Fruit fly (Drosophila melanogaster) whole organism, pupa: ENCODE measurements around the gene Trf2.

Experiments used
- CG10348 ChIP-seq: fragments of 200-800 bp; sonication (Bioruptor generic); IDR thresholded peaks from 2 replicates; pipeline ENCODE4 v1.3.6; 2022; ENCODE audit warnings: missing biosample characterization, missing genetic modification characterization
- CG12605 ChIP-seq: fragments of 200-800 bp; sonication (Bioruptor generic); IDR thresholded peaks from 2 replicates; pipeline ENCODE4 v1.3.6; 2022; ENCODE audit warnings: missing biosample characterization, missing genetic modification characterization
- CG13204 ChIP-seq: fragments of 200-800 bp; sonication (Bioruptor generic); optimal IDR thresholded peaks from 2 replicates; lab custom pipeline; 2018; ENCODE audit warnings: missing biosample characterization, mild to moderate bottlenecking, missing genetic modification characterization, moderate library complexity
- CG14655 ChIP-seq: fragments of 200-800 bp; sonication (Bioruptor generic); optimal IDR thresholded peaks from 3 replicates; lab custom pipeline; 2017; ENCODE audit warnings: mild to moderate bottlenecking, missing biosample characterization, missing genetic modification reagents, missing genetic modification characterization
- CG15710 ChIP-seq: fragments of 200-800 bp; sonication (Bioruptor generic); optimal IDR thresholded peaks from 2 replicates; lab custom pipeline; 2018; ENCODE audit warnings: missing biosample characterization, mild to moderate bottlenecking, missing genetic modification characterization, moderate library complexity
- CG17806 ChIP-seq: fragments of 200-800 bp; sonication (Bioruptor generic); optimal IDR thresholded peaks from 2 replicates; lab custom pipeline; 2018; ENCODE audit warnings: missing biosample characterization, mild to moderate bottlenecking, missing genetic modification characterization, moderate library complexity
- CG32121 ChIP-seq: fragments of 200-800 bp; sonication (Bioruptor generic); IDR thresholded peaks from 2 replicates; pipeline ENCODE4 v1.3.6; 2022; ENCODE audit warnings: missing biosample characterization, missing genetic modification characterization
- CG34367 ChIP-seq: fragments of 200-800 bp; sonication (Bioruptor generic); optimal IDR thresholded peaks from 2 replicates; lab custom pipeline; 2018; ENCODE audit warnings: missing biosample characterization, mild to moderate bottlenecking, missing genetic modification characterization
- CG4496 ChIP-seq: fragments of 200-800 bp; sonication (Bioruptor generic); IDR thresholded peaks from 3 replicates; pipeline ENCODE4 v1.3.6; 2022; ENCODE audit warnings: missing biosample characterization, missing genetic modification characterization
- CG8159 ChIP-seq: fragments of 200-800 bp; sonication (Bioruptor generic); optimal IDR thresholded peaks from 3 replicates; lab custom pipeline; 2018; ENCODE audit warnings: missing biosample characterization, mild to moderate bottlenecking, missing genetic modification characterization, moderate library complexity
- CG8301 ChIP-seq: fragments of 200-800 bp; sonication (Bioruptor generic); optimal IDR thresholded peaks from 2 replicates; lab custom pipeline; 2018; ENCODE audit warnings: missing biosample characterization, mild to moderate bottlenecking, missing genetic modification characterization
- CG9948 ChIP-seq: fragments of 200-800 bp; sonication (Bioruptor generic); optimal IDR thresholded peaks from 2 replicates; lab custom pipeline; 2018; ENCODE audit warnings: missing biosample characterization, mild to moderate bottlenecking, missing genetic modification characterization, moderate library complexity
- D1 ChIP-seq: fragments of 200-800 bp; sonication (Bioruptor generic); optimal IDR thresholded peaks from 2 replicates; lab custom pipeline; 2018; ENCODE audit warnings: missing biosample characterization, mild to moderate bottlenecking, missing genetic modification characterization, moderate library complexity
- EcR ChIP-seq: fragments of 200-800 bp; sonication (Bioruptor generic); optimal IDR thresholded peaks from 3 replicates; lab custom pipeline; 2019; ENCODE audit warnings: missing biosample characterization, missing genetic modification characterization, mild to moderate bottlenecking, moderate library complexity, missing genetic modification reagents
- Ets98B ChIP-seq: fragments of 200-800 bp; sonication (Bioruptor generic); IDR thresholded peaks from 2 replicates; pipeline ENCODE4 v1.3.6; 2022; ENCODE audit warnings: missing biosample characterization, missing genetic modification characterization
- Pif1A ChIP-seq: fragments of 200-800 bp; sonication (Bioruptor generic); optimal IDR thresholded peaks from 3 replicates; lab custom pipeline; 2016; ENCODE audit warnings: missing biosample characterization, missing genetic modification characterization
- Pif1B ChIP-seq: fragments of 200-800 bp; sonication (Bioruptor generic); optimal IDR thresholded peaks from 3 replicates; lab custom pipeline; 2016; ENCODE audit warnings: missing biosample characterization, missing genetic modification characterization
- Snoo ChIP-seq: fragments of 200-800 bp; sonication (Bioruptor generic); optimal IDR thresholded peaks from 3 replicates; lab custom pipeline; 2017; ENCODE audit warnings: missing biosample characterization, mild to moderate bottlenecking, missing genetic modification characterization, inconsistent platforms
- fd96Ca ChIP-seq: fragments of 200-800 bp; sonication (Bioruptor generic); IDR thresholded peaks from 3 replicates; pipeline ENCODE4 v1.3.6; 2022; ENCODE audit warnings: missing biosample characterization, missing genetic modification characterization
- gl ChIP-seq: fragments of 200-800 bp; sonication (Bioruptor generic); optimal IDR thresholded peaks from 2 replicates; lab custom pipeline; 2018; ENCODE audit warnings: missing biosample characterization, mild to moderate bottlenecking, missing genetic modification characterization
- rn ChIP-seq: fragments of 200-800 bp; sonication (Bioruptor generic); IDR thresholded peaks from 2 replicates; pipeline ENCODE4 v1.3.6; 2022; ENCODE audit warnings: missing biosample characterization, missing genetic modification characterization

The Trf2 gene

DNA sequence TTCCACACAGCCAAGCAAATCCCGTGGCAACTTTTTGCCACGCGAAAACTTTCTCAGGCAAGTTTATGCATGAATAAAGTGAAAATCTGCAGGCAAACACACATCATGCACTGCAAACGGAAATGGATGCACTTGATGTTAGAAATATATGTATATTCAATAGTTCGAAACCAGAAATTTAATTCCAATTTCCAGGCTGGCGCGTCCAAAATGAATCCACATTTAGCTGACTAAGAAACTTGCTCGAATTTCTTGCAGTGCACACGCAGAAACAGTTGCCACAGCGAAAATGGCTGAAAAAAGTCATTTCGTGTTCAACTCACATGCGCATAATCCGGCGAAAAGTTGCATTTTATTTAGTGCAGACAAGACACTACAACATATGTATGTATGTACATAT, 12.5 kb upstream of the Trf2 start:
- no peak for TF ChIP-seq CG12605
- peak; percentile 16; the same call in 1 of the 2 replicates for TF ChIP-seq CG10348 (GFP tag; lab: Robert Waterston, UW)
- TF ChIP-seq Pif1B (GFP tag; lab: Kevin White, UChicago): peak; percentile 8
- TF ChIP-seq rn (GFP tag; lab: Robert Waterston, UW): 0 out of 2 replicates have a peak, but pooled peaks have one; percentile 40
- peak; percentile 24 for TF ChIP-seq CG8301 (tag; lab: Kevin White, UChicago)
- TF ChIP-seq CG17806 (tag; lab: Kevin White, UChicago): peak; percentile 0
- no peak for TF ChIP-seq CG15710
- TF ChIP-seq CG4496 (GFP tag; lab: Robert Waterston, UW): peak; percentile 76; the same call in 2 of the 3 replicates
- peak; percentile 23 for TF ChIP-seq Pif1A (GFP tag; lab: Kevin White, UChicago)
- no peak for TF ChIP-seq EcR (GFP tag; lab: Kevin White, UChicago)
- TF ChIP-seq gl (tag; lab: Kevin White, UChicago): no peak
- TF ChIP-seq CG8159: peak; percentile 2
- TF ChIP-seq Snoo (tag; lab: Kevin White, UChicago): no peak
- no peak for TF ChIP-seq CG13204 (GFP tag; lab: Kevin White, UChicago)
- peak; percentile 33 for TF ChIP-seq CG14655 (GFP tag; lab: Kevin White, UChicago)
- TF ChIP-seq fd96Ca (GFP tag; lab: Robert Waterston, UW): peak; percentile 83
- peak; percentile 69 for TF ChIP-seq CG32121 (GFP tag; lab: Robert Waterston, UW)
- peak; percentile 75 for TF ChIP-seq Ets98B (GFP tag; lab: Robert Waterston, UW)

DNA sequence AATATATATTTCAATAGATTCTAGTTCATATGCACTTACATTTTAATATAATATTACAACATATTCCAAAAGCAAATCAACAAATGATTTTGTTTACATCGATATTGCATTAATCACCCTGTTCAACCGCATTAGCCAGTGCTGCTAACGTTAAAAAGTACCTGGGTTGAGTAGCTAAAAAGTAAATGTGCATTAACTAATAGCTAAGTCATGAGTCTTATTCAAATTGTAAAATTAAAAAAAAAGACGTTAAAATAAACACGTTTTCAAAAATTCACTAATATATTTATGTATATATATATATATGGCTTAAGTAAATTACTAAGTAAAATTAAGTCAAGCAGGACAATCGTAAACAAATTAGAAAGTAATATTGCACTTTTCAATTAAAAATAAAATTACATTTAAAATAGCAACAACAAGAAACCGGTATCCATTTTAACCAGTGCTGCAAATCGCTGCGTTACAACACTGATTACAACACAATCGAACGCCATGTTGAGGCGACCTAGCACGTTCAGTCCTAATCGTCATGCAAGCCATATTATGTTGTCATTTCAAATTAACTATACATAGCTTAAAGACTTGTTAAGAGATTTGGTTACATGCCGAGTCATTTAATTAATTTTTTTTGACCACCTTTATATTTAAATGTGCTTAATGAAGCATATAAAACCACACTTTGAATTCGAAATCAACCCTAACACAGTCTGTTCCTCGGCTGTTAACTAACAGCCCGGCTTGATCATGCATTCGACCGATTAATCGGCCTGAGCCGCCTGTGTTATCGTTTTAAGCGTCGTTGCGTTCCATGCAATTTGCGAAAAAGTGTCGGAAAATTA, 10.7 kb upstream of the Trf2 start, which contains the start of gene CG10555:
TSS of gene CG10555 (plus strand) at position 764 of the 842 bp plus-strand sequence.
- TF ChIP-seq fd96Ca (GFP tag; lab: Robert Waterston, UW) (peak; percentile 96), CG8301 (tag; lab: Kevin White, UChicago) (peak; percentile 62), CG15710 (peak; percentile 78), CG32121 (GFP tag; lab: Robert Waterston, UW) (peak; percentile 79), CG8159 (peak; percentile 69), CG4496 (GFP tag; lab: Robert Waterston, UW) (peak; percentile 85), EcR (GFP tag; lab: Kevin White, UChicago) (no peak), rn (GFP tag; lab: Robert Waterston, UW) (peak; percentile 37; the same call in 1 of the 2 replicates), CG12605 (no peak), CG9948 (tag; lab: Kevin White, UChicago) (peak; percentile 45), Ets98B (GFP tag; lab: Robert Waterston, UW) (peak; percentile 72), D1 (tag; lab: Kevin White, UChicago) (no peak), CG17806 (tag; lab: Kevin White, UChicago) (peak; percentile 53), CG34367 (tag; lab: Kevin White, UChicago) (peak; percentile 63), gl (tag; lab: Kevin White, UChicago) (no peak), CG10348 (GFP tag; lab: Robert Waterston, UW) (0 out of 2 replicates have a peak, but pooled peaks have one; percentile 42), CG13204 (GFP tag; lab: Kevin White, UChicago) (no peak), Snoo (tag; lab: Kevin White, UChicago) (peak; percentile 34), CG14655 (GFP tag; lab: Kevin White, UChicago) (peak; percentile 69), Pif1B (GFP tag; lab: Kevin White, UChicago) (peak; percentile 14), Pif1A (GFP tag; lab: Kevin White, UChicago) (peak; percentile 50)

dm6 chrX:8399019-8399623, 10.0 kb upstream of the Trf2 start:
- TF ChIP-seq CG4496 (GFP tag; lab: Robert Waterston, UW) (no peak), CG15710 (no peak), EcR (GFP tag; lab: Kevin White, UChicago) (no peak), CG10348 (GFP tag; lab: Robert Waterston, UW) (no peak), Ets98B (GFP tag; lab: Robert Waterston, UW) (0 out of 2 replicates have a peak, but pooled peaks have one; percentile 6)

DNA sequence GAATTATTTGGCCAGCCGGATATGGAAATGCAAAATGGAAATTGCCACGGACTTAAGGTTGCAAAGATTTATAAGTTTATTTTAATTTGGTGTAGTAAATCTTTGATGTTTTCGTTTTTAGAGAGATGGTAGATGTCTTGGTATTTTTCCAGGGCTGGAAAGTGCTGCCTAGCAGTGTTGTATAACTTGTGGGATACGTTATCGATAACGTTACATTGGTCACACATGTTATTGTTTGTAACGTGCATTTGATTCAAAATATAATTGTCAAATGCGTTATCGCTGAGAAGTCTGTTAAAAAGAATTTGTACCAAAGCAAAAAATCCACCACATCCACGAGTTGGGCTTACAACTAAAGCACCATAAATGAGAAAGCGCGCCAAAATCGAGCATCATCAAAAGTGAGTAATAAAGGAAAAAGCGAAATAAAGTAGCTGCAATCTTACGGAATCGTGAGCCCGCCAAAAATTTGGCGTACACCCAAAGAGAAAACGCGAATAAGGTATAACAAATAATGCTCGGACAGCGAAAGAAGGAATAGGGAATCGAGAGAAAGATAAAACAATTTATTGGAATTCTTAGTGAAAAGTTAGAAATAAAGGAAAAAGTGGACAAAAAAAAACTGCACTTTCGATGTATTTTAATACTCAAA, 1.8 kb upstream of the Trf2 start, which contains the start of gene PIG-T:
TSS of gene PIG-T (minus strand) at position 140 of the 652 bp plus-strand sequence.
- TF ChIP-seq CG34367 (tag; lab: Kevin White, UChicago) (no peak), Snoo (tag; lab: Kevin White, UChicago) (no peak), CG8159 (no peak), CG14655 (GFP tag; lab: Kevin White, UChicago) (no peak), CG32121 (GFP tag; lab: Robert Waterston, UW) (no peak), Ets98B (GFP tag; lab: Robert Waterston, UW) (no peak)

DNA sequence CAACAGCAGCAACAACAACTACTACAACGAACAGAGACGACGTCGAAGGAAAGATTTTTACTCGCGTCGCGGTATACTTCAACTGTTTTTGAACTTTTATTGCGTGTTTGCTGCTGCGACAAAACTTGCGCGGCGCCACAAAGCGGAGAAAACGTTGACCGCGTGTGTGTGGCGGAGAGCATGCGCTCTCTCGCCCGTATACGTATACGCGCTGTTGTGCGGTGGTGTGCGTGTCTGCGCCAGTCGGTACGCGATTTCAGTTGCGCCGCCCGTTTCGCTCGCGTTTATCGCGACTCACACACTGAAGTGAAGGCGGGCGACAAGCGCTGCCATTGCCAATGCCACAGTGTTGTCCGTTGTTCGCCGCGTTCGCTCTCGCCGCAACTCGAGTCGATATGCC, 721 bp downstream of the Trf2 start:
- peak; percentile 95 for TF ChIP-seq CG12605
- TF ChIP-seq CG17806 (tag; lab: Kevin White, UChicago): no peak
- no peak for TF ChIP-seq CG10348 (GFP tag; lab: Robert Waterston, UW)
- TF ChIP-seq rn (GFP tag; lab: Robert Waterston, UW): no peak
- peak; percentile 99 for TF ChIP-seq Ets98B (GFP tag; lab: Robert Waterston, UW)
- peak; percentile 57 for TF ChIP-seq CG8301 (tag; lab: Kevin White, UChicago)
- no peak for TF ChIP-seq D1 (tag; lab: Kevin White, UChicago)
- TF ChIP-seq EcR (GFP tag; lab: Kevin White, UChicago): peak; percentile 62
- TF ChIP-seq Pif1A (GFP tag; lab: Kevin White, UChicago): peak; percentile 14
- TF ChIP-seq Pif1B (GFP tag; lab: Kevin White, UChicago): peak; percentile 60
- peak; percentile 48 for TF ChIP-seq CG15710
- TF ChIP-seq CG9948 (tag; lab: Kevin White, UChicago): peak; percentile 5
- peak; percentile 81 for TF ChIP-seq CG13204 (GFP tag; lab: Kevin White, UChicago)
- peak; percentile 95 for TF ChIP-seq CG4496 (GFP tag; lab: Robert Waterston, UW)
- TF ChIP-seq CG34367 (tag; lab: Kevin White, UChicago): peak; percentile 14
- peak; percentile 58 for TF ChIP-seq Snoo (tag; lab: Kevin White, UChicago)
- TF ChIP-seq CG32121 (GFP tag; lab: Robert Waterston, UW): peak; percentile 99
- no peak for TF ChIP-seq CG14655 (GFP tag; lab: Kevin White, UChicago)
- peak; percentile 99 for TF ChIP-seq fd96Ca (GFP tag; lab: Robert Waterston, UW)
- peak; percentile 51 for TF ChIP-seq gl (tag; lab: Kevin White, UChicago)
- peak; percentile 34 for TF ChIP-seq CG8159
